Comparison of ENCODE assay signal across 2 worm cellular contexts in genomic region chrIV:17118987-17119732, ce11.
A peak's percentile ranks its signal among the peaks of the same experiment; 100 is the strongest.
TF ChIP-seq lines count a peak whose summit lies in the region.

TSS of gene itsn-1 (plus strand) at chrIV:17119682.

TF ChIP-seq in whole organism, L4 larva, 104 proteins besides CTCF, POLR2A, EP300 and RAD21 (continued from another document):
- TF ChIP-seq zag-1 (tag; optimal IDR thresholded peaks at IDR 0.05; lab: Kevin White, UChicago), result no peak
- TF ChIP-seq dmd-9 (GFP tag; IDR thresholded peaks at IDR 0.05; lab: Robert Waterston, UW), result 0 out of 2 replicates have a peak, but pooled peaks have one; percentile 6
- no peak for TF ChIP-seq nhr-6 (tag; optimal IDR thresholded peaks at IDR 0.05; lab: Kevin White, UChicago)
- TF ChIP-seq dmd-6 (GFP tag; IDR thresholded peaks at IDR 0.05; lab: Robert Waterston, UW), result no peak
- no peak for TF ChIP-seq lin-15B (tag; optimal IDR thresholded peaks at IDR 0.05; lab: Kevin White, UChicago)
- TF ChIP-seq hmg-1.1 (GFP tag; IDR thresholded peaks at IDR 0.05; lab: Robert Waterston, UW), result no peak
- no peak for TF ChIP-seq egl-27 (tag; optimal IDR thresholded peaks at IDR 0.05; lab: Kevin White, UChicago)
- no peak for TF ChIP-seq php-3 (GFP tag; IDR thresholded peaks at IDR 0.05; lab: Robert Waterston, UW)
- TF ChIP-seq set-16 (GFP tag; IDR thresholded peaks at IDR 0.05; lab: Robert Waterston, UW), result peak; percentile 77

TF ChIP-seq in whole organism, young adult, 124 proteins besides CTCF, POLR2A, EP300 and RAD21 (continued from another document):
- TF ChIP-seq F55B11.4 (tag; optimal IDR thresholded peaks at IDR 0.05; lab: Kevin White, UChicago; ENCODE audit: borderline replicate concordance, insufficient read depth) (no peak), ceh-40 (GFP tag; IDR thresholded peaks at IDR 0.05; lab: Robert Waterston, UW) (no peak), let-526 (GFP tag; IDR thresholded peaks at IDR 0.05; lab: Robert Waterston, UW) (no peak), nhr-120 (GFP tag; IDR thresholded peaks at IDR 0.05; lab: Robert Waterston, UW) (no peak), C17E4.6 (GFP tag; IDR thresholded peaks at IDR 0.05; lab: Robert Waterston, UW) (peak; percentile 6; the same call in 1 of the 2 replicates), ztf-25 (GFP tag; IDR thresholded peaks at IDR 0.05; lab: Robert Waterston, UW) (no peak), die-1 (tag; optimal IDR thresholded peaks at IDR 0.05; lab: Kevin White, UChicago) (no peak), mel-28 (tag; optimal IDR thresholded peaks at IDR 0.05; lab: Kevin White, UChicago; ENCODE audit: borderline replicate concordance) (no peak), chd-7 (tag; optimal IDR thresholded peaks at IDR 0.05; lab: Kevin White, UChicago) (no peak), snpc-3.4 (tag; optimal IDR thresholded peaks at IDR 0.05; lab: Kevin White, UChicago) (no peak), K12H6.12 (tag; optimal IDR thresholded peaks at IDR 0.05; lab: Kevin White, UChicago) (no peak), pha-4 (tag; optimal IDR thresholded peaks at IDR 0.05; lab: Kevin White, UChicago) (no peak), atf-7 (tag; optimal IDR thresholded peaks at IDR 0.05; lab: Kevin White, UChicago) (no peak), somi-1 (GFP tag; optimal IDR thresholded peaks at IDR 0.05; lab: Kevin White, UChicago) (no peak), egl-44 (GFP tag; IDR thresholded peaks at IDR 0.05; lab: Robert Waterston, UW) (no peak), unc-130 (GFP tag; optimal IDR thresholded peaks at IDR 0.05; lab: Kevin White, UChicago) (no peak), zfh-2 (GFP tag; conservative IDR thresholded peaks at IDR 0.05; lab: Robert Waterston, UW) (peak; percentile 70; the same call in 1 of the 2 replicates), aptf-3 (GFP tag; IDR thresholded peaks at IDR 0.05; lab: Robert Waterston, UW) (no peak), madf-3 (GFP tag; IDR thresholded peaks at IDR 0.05; lab: Robert Waterston, UW) (peak; percentile 94), fkh-3 (tag; optimal IDR thresholded peaks at IDR 0.05; lab: Kevin White, UChicago) (no peak), ZK185.1 (tag; optimal IDR thresholded peaks at IDR 0.05; lab: Kevin White, UChicago; ENCODE audit: poor library complexity, severe bottlenecking) (no peak), nfyb-1 (GFP tag; IDR thresholded peaks at IDR 0.05; lab: Robert Waterston, UW) (no peak), snpc-1.1 (tag; optimal IDR thresholded peaks at IDR 0.05; lab: Kevin White, UChicago; ENCODE audit: insufficient read depth) (no peak), mcd-1 (GFP tag; IDR thresholded peaks at IDR 0.05; lab: Robert Waterston, UW) (0 out of 2 replicates have a peak, but pooled peaks have one; percentile 31), rec-8 (tag; optimal IDR thresholded peaks at IDR 0.05; lab: Kevin White, UChicago) (peak in 1 of 2 experiments; percentile 8), bed-2 (GFP tag; IDR thresholded peaks at IDR 0.05; lab: Robert Waterston, UW) (no peak), hlh-26 (GFP tag; conservative IDR thresholded peaks at IDR 0.05; lab: Robert Waterston, UW) (no peak), attf-5 (GFP tag; optimal IDR thresholded peaks at IDR 0.05; lab: Kevin White, UChicago) (no peak), attf-6 (GFP tag; IDR thresholded peaks at IDR 0.05; lab: Robert Waterston, UW) (peak; percentile 62; the same call in 1 of the 2 replicates), F33H1.4 (GFP tag; IDR thresholded peaks at IDR 0.05; lab: Robert Waterston, UW) (0 out of 2 replicates have a peak, but pooled peaks have one; percentile 16), hsf-1 (GFP tag; IDR thresholded peaks at IDR 0.05; lab: Robert Waterston, UW) (no peak), snpc-4 (GFP tag; optimal IDR thresholded peaks at IDR 0.05; lab: Kevin White, UChicago) (no peak), snpc-4 (tag; optimal IDR thresholded peaks at IDR 0.05; lab: Kevin White, UChicago) (peak in 1 of 4 experiments; percentile 57)
TF ChIP-seq in whole organism, young adult: peak in this region for 12.
